Fruit fly (Drosophila melanogaster) whole organism, prepupa: ENCODE data around the gene CG31793.
A peak's percentile ranks its signal among the peaks of the same experiment; 100 is the strongest.

ENCODE experiments used
- Blimp-1 ChIP-seq: fragments of 200-800 bp; sonication (Bioruptor generic); optimal IDR thresholded peaks from 3 replicates; lab custom pipeline; 2017; ENCODE audit warnings: missing biosample characterization, missing genetic modification characterization, mild to moderate bottlenecking, moderate library complexity, missing genetic modification reagents
- CG10631 ChIP-seq: fragments of 200-800 bp; sonication (Bioruptor generic); optimal IDR thresholded peaks from 2 replicates; lab custom pipeline; 2016; ENCODE audit warnings: missing biosample characterization, missing genetic modification characterization
- CG10669 ChIP-seq: fragments of 200-800 bp; sonication (Bioruptor generic); optimal IDR thresholded peaks from 3 replicates; lab custom pipeline; 2018; ENCODE audit warnings: missing biosample characterization, mild to moderate bottlenecking, missing genetic modification characterization, moderate library complexity
- CG11762 ChIP-seq: fragments of 200-800 bp; sonication (Bioruptor generic); optimal IDR thresholded peaks from 3 replicates; lab custom pipeline; 2016; ENCODE audit warnings: missing biosample characterization, missing genetic modification characterization; ENCODE audit not compliant: insufficient read depth
- CG11902 ChIP-seq: fragments of 200-800 bp; sonication (Bioruptor generic); optimal IDR thresholded peaks from 3 replicates; lab custom pipeline; 2016; ENCODE audit warnings: missing biosample characterization, missing genetic modification characterization
- CG15336 ChIP-seq: fragments of 200-800 bp; sonication (Bioruptor generic); IDR thresholded peaks from 2 replicates; pipeline ENCODE4 v1.3.6; 2022; ENCODE audit warnings: missing biosample characterization, missing genetic modification characterization
- CG1621 ChIP-seq: fragments of 200-800 bp; sonication (Bioruptor generic); optimal IDR thresholded peaks from 3 replicates; lab custom pipeline; 2018; ENCODE audit warnings: missing biosample characterization, mild to moderate bottlenecking, missing genetic modification characterization
- CG16779 ChIP-seq: fragments of 200-800 bp; sonication (Bioruptor generic); optimal IDR thresholded peaks from 3 replicates; lab custom pipeline; 2017; ENCODE audit warnings: missing biosample characterization, mild to moderate bottlenecking, missing genetic modification characterization
- CG3032 ChIP-seq: fragments of 200-800 bp; optimal IDR thresholded peaks from 2 replicates; lab custom pipeline; 2019; ENCODE audit warnings: missing biosample characterization, mild to moderate bottlenecking, missing genetic modification characterization, moderate library complexity
- CG31627 ChIP-seq: fragments of 200-800 bp; sonication (Bioruptor generic); optimal IDR thresholded peaks from 3 replicates; lab custom pipeline; 2016; ENCODE audit warnings: missing biosample characterization, missing genetic modification characterization
- CG32006 ChIP-seq: fragments of 200-800 bp; sonication (Bioruptor generic); optimal IDR thresholded peaks from 3 replicates; lab custom pipeline; 2017; ENCODE audit warnings: missing biosample characterization, mild to moderate bottlenecking, missing genetic modification characterization
- CG3919 ChIP-seq: fragments of 200-800 bp; sonication (Bioruptor generic); optimal IDR thresholded peaks from 3 replicates; lab custom pipeline; 2016; ENCODE audit warnings: missing biosample characterization, missing genetic modification characterization
- CG6163 ChIP-seq: fragments of 200-800 bp; sonication (Bioruptor generic); IDR thresholded peaks from 3 replicates; pipeline ENCODE4 v1.3.6; 2022; ENCODE audit warnings: missing biosample characterization, missing genetic modification characterization
- CG6276 ChIP-seq: fragments of 200-800 bp; sonication (Bioruptor generic); optimal IDR thresholded peaks from 2 replicates; lab custom pipeline; 2017; ENCODE audit warnings: missing biosample characterization, mild to moderate bottlenecking, missing genetic modification characterization
- CG6792 ChIP-seq: fragments of 200-800 bp; sonication (Bioruptor generic); optimal IDR thresholded peaks from 3 replicates; lab custom pipeline; 2016; ENCODE audit warnings: missing biosample characterization, missing genetic modification characterization
- CG7368 ChIP-seq: fragments of 200-800 bp; sonication (Bioruptor generic); optimal IDR thresholded peaks from 3 replicates; lab custom pipeline; 2016; ENCODE audit warnings: missing biosample characterization, missing genetic modification characterization
- CG8119 ChIP-seq: fragments of 200-800 bp; sonication (Bioruptor generic); IDR thresholded peaks from 3 replicates; pipeline ENCODE4 v1.3.6; 2022; ENCODE audit warnings: missing biosample characterization, missing genetic modification characterization
- CG8319 ChIP-seq: fragments of 200-800 bp; sonication (Bioruptor generic); optimal IDR thresholded peaks from 3 replicates; lab custom pipeline; 2016; ENCODE audit warnings: missing biosample characterization, missing genetic modification characterization
- CG8632 ChIP-seq: fragments of 200-800 bp; sonication (Bioruptor generic); optimal IDR thresholded peaks from 3 replicates; lab custom pipeline; 2016; ENCODE audit warnings: missing biosample characterization, missing genetic modification characterization
- CG9139 ChIP-seq: fragments of 200-800 bp; sonication (Bioruptor generic); optimal IDR thresholded peaks from 3 replicates; lab custom pipeline; 2017; ENCODE audit warnings: missing biosample characterization, mild to moderate bottlenecking, missing genetic modification characterization
- Eip75B ChIP-seq: fragments of 200-800 bp; sonication (Bioruptor generic); optimal IDR thresholded peaks from 3 replicates; lab custom pipeline; 2016; ENCODE audit warnings: missing biosample characterization, missing genetic modification characterization
- Eip78C ChIP-seq: fragments of 200-800 bp; sonication (Bioruptor generic); peaks from one replicate; lab custom pipeline; 2016; ENCODE audit warnings: missing biosample characterization, missing genetic modification characterization
- Ets96B ChIP-seq: fragments of 200-800 bp; optimal IDR thresholded peaks from 2 replicates; lab custom pipeline; 2019; ENCODE audit warnings: missing biosample characterization, mild to moderate bottlenecking, missing genetic modification characterization, moderate library complexity
- Gug ChIP-seq: fragments of 200-800 bp; sonication (Bioruptor generic); IDR thresholded peaks from 2 replicates; pipeline ENCODE4 v1.3.6; 2022; ENCODE audit warnings: missing biosample characterization, missing genetic modification characterization
- Hr38 ChIP-seq: sonication (Bioruptor generic); optimal IDR thresholded peaks from 2 replicates; lab custom pipeline; 2016; ENCODE audit warnings: missing biosample characterization, missing genetic modification characterization
- Hr39 ChIP-seq: fragments of 200-800 bp; sonication (Bioruptor generic); optimal IDR thresholded peaks from 2 replicates; lab custom pipeline; 2016; ENCODE audit warnings: missing biosample characterization, missing genetic modification characterization
- Hr4 ChIP-seq: fragments of 200-800 bp; sonication (Bioruptor generic); optimal IDR thresholded peaks from 3 replicates; lab custom pipeline; 2016; ENCODE audit warnings: missing biosample characterization, missing genetic modification characterization
- Lpt ChIP-seq: fragments of 200-800 bp; sonication (Bioruptor generic); optimal IDR thresholded peaks from 3 replicates; lab custom pipeline; 2016; ENCODE audit warnings: missing biosample characterization, missing genetic modification characterization
- Met ChIP-seq: fragments of 200-800 bp; sonication (Bioruptor generic); optimal IDR thresholded peaks from 3 replicates; lab custom pipeline; 2016; ENCODE audit warnings: missing biosample characterization, missing genetic modification characterization
- OdsH ChIP-seq: fragments of 200-800 bp; sonication (Bioruptor generic); optimal IDR thresholded peaks from 3 replicates; lab custom pipeline; 2016; ENCODE audit warnings: missing biosample characterization, missing genetic modification characterization
- Smox ChIP-seq: fragments of 200-800 bp; sonication (Bioruptor generic); optimal IDR thresholded peaks from 3 replicates; lab custom pipeline; 2016; ENCODE audit warnings: missing biosample characterization, missing genetic modification characterization
- Sox14 ChIP-seq: fragments of 200-800 bp; sonication (Bioruptor generic); optimal IDR thresholded peaks from 3 replicates; lab custom pipeline; 2016; ENCODE audit warnings: missing biosample characterization, missing genetic modification characterization
- Sox15 ChIP-seq: fragments of 200-800 bp; sonication (Bioruptor generic); optimal IDR thresholded peaks from 3 replicates; lab custom pipeline; 2016; ENCODE audit warnings: missing biosample characterization, missing genetic modification characterization
- achi ChIP-seq: fragments of 200-800 bp; sonication (Bioruptor generic); optimal IDR thresholded peaks from 3 replicates; lab custom pipeline; 2016; ENCODE audit warnings: missing biosample characterization, missing genetic modification characterization
- acj6 ChIP-seq: fragments of 200-800 bp; sonication (Bioruptor generic); optimal IDR thresholded peaks from 3 replicates; lab custom pipeline; 2016; ENCODE audit warnings: missing biosample characterization, missing genetic modification characterization
- cyc ChIP-seq: fragments of 200-800 bp; sonication (Bioruptor generic); optimal IDR thresholded peaks from 3 replicates; lab custom pipeline; 2016; ENCODE audit warnings: missing biosample characterization, missing genetic modification characterization
- dac ChIP-seq: fragments of 200-800 bp; sonication (Bioruptor generic); optimal IDR thresholded peaks from 2 replicates; lab custom pipeline; 2017; ENCODE audit warnings: missing biosample characterization, mild to moderate bottlenecking, missing genetic modification characterization
- dsx ChIP-seq: fragments of 200-800 bp; optimal IDR thresholded peaks from 3 replicates; lab custom pipeline; 2019; ENCODE audit warnings: missing biosample characterization, mild to moderate bottlenecking, missing genetic modification characterization, moderate library complexity; ENCODE audit not compliant: poor library complexity, severe bottlenecking
- eg ChIP-seq: fragments of 200-800 bp; sonication (Bioruptor generic); IDR thresholded peaks from 3 replicates; pipeline ENCODE4 v1.3.6; 2022; ENCODE audit warnings: missing biosample characterization, missing genetic modification characterization
- esn ChIP-seq: fragments of 200-800 bp; sonication (Bioruptor generic); optimal IDR thresholded peaks from 2 replicates; lab custom pipeline; 2016; ENCODE audit warnings: missing biosample characterization, mild to moderate bottlenecking, missing genetic modification characterization, moderate library complexity
- fd59A ChIP-seq: fragments of 200-800 bp; sonication (Bioruptor generic); optimal IDR thresholded peaks from 2 replicates; lab custom pipeline; 2017; ENCODE audit warnings: missing biosample characterization, mild to moderate bottlenecking, missing genetic modification characterization, missing genetic modification reagents
- fd85E ChIP-seq: fragments of 200-800 bp; sonication (Bioruptor generic); optimal IDR thresholded peaks from 3 replicates; lab custom pipeline; 2016; ENCODE audit warnings: missing biosample characterization, missing genetic modification characterization
- fkh ChIP-seq: fragments of 200-800 bp; sonication (Bioruptor generic); optimal IDR thresholded peaks from 3 replicates; lab custom pipeline; 2017; ENCODE audit warnings: missing biosample characterization, mild to moderate bottlenecking, missing genetic modification characterization, moderate library complexity
- lz ChIP-seq: fragments of 200-800 bp; sonication (Bioruptor generic); optimal IDR thresholded peaks from 3 replicates; lab custom pipeline; 2016; ENCODE audit warnings: missing biosample characterization, missing genetic modification characterization
- net ChIP-seq: fragments of 200-800 bp; sonication (Bioruptor generic); optimal IDR thresholded peaks from 3 replicates; lab custom pipeline; 2016; ENCODE audit warnings: missing biosample characterization, missing genetic modification characterization
- salr ChIP-seq, 2 experiments: fragments of 200-800 bp; sonication (Bioruptor generic); optimal IDR thresholded peaks; 3 replicates each; lab custom pipeline; 2016 to 2018; ENCODE audit warnings: missing biosample characterization in 2 of 2, missing genetic modification characterization in 2 of 2, mild to moderate bottlenecking in 1 of 2
- spab ChIP-seq: fragments of 200-800 bp; sonication (Bioruptor generic); optimal IDR thresholded peaks from 2 replicates; lab custom pipeline; 2017; ENCODE audit warnings: missing biosample characterization, mild to moderate bottlenecking, missing genetic modification characterization, missing genetic modification reagents
- ss ChIP-seq, 2 experiments: fragments of 200-800 bp; sonication (Bioruptor generic); optimal IDR thresholded peaks; 2 replicates in 1 of 2; 3 replicates in 1 of 2; lab custom pipeline; 2017 to 2018; ENCODE audit warnings: mild to moderate bottlenecking in 2 of 2, missing biosample characterization in 2 of 2, missing genetic modification characterization in 2 of 2, moderate library complexity in 1 of 2
- svp ChIP-seq: fragments of 200-800 bp; sonication (Bioruptor generic); peaks from one replicate; lab custom pipeline; 2016; ENCODE audit warnings: missing biosample characterization, missing genetic modification characterization
- topi ChIP-seq: fragments of 200-800 bp; sonication (Bioruptor generic); optimal IDR thresholded peaks from 3 replicates; lab custom pipeline; 2016; ENCODE audit warnings: missing biosample characterization, missing genetic modification characterization
- vri ChIP-seq: fragments of 200-800 bp; sonication (Bioruptor generic); optimal IDR thresholded peaks from 3 replicates; lab custom pipeline; 2016; ENCODE audit warnings: missing biosample characterization, mild to moderate bottlenecking, missing genetic modification characterization

The CG31793 gene

dm6 chr2L:19023972-19024743 lies 21.0 kb downstream of the CG31793 start:
- TF ChIP-seq fd85E (GFP tag; lab: Kevin White, UChicago) (no peak), CG6792 (GFP tag; lab: Kevin White, UChicago) (peak; percentile 54), Ets96B (tag; lab: Kevin White, UChicago) (peak; percentile 77), Sox15 (peak; percentile 42), Smox (peak; percentile 57), spab (GFP tag; lab: Kevin White, UChicago) (peak; percentile 71), achi (GFP tag; lab: Kevin White, UChicago) (peak; percentile 57), topi (GFP tag; lab: Kevin White, UChicago) (peak; percentile 51), CG6276 (GFP tag; lab: Kevin White, UChicago) (peak; percentile 32), CG8632 (GFP tag; lab: Kevin White, UChicago) (peak; percentile 62), Sox14 (peak; percentile 39), esn (GFP tag; lab: Kevin White, UChicago) (peak; percentile 62), CG6163 (GFP tag; lab: Robert Waterston, UW) (no peak), CG10669 (peak; percentile 77), Eip78C (GFP tag; lab: Kevin White, UChicago) (peak; percentile 90), CG31627 (GFP tag; lab: Kevin White, UChicago) (peak; percentile 42), Hr4 (GFP tag; lab: Kevin White, UChicago) (peak; percentile 48), Lpt (GFP tag; lab: Kevin White, UChicago) (no peak), CG3032 (tag; lab: Kevin White, UChicago) (peak; percentile 81), CG32006 (GFP tag; lab: Kevin White, UChicago) (peak; percentile 70), CG7368 (GFP tag; lab: Kevin White, UChicago) (no peak), Hr38 (no peak), lz (GFP tag; lab: Kevin White, UChicago) (peak; percentile 52), svp (GFP tag; lab: Kevin White, UChicago) (peak; percentile 66), Gug (no peak), Blimp-1 (GFP tag; lab: Kevin White, UChicago) (peak; percentile 30), CG9139 (GFP tag; lab: Kevin White, UChicago) (peak; percentile 55), OdsH (GFP tag; lab: Kevin White, UChicago) (peak; percentile 61), cyc (GFP tag; lab: Kevin White, UChicago) (peak; percentile 28), CG3919 (GFP tag; lab: Kevin White, UChicago) (peak; percentile 54), CG11902 (GFP tag; lab: Kevin White, UChicago) (peak; percentile 29), acj6 (peak; percentile 56), dac (GFP tag; lab: Kevin White, UChicago) (no peak), fd59A (GFP tag; lab: Kevin White, UChicago) (peak; percentile 49), ss (GFP tag; optimal IDR thresholded peaks at IDR 0.05; lab: Kevin White, UChicago) (peak; percentile 27 to 71), vri (GFP tag; lab: Kevin White, UChicago) (peak; percentile 4), net (peak; percentile 33), CG11762 (GFP tag; lab: Kevin White, UChicago) (peak; percentile 8), CG16779 (tag; lab: Kevin White, UChicago) (peak; percentile 10), CG8319 (GFP tag; lab: Kevin White, UChicago) (peak; percentile 37), CG1621 (tag; lab: Kevin White, UChicago) (peak; percentile 61), Met (GFP tag; lab: Kevin White, UChicago) (peak; percentile 55), dsx (GFP tag; lab: Kevin White, UChicago) (peak; percentile 69), Hr39 (GFP tag; lab: Kevin White, UChicago) (peak; percentile 34), CG10631 (peak; percentile 47), fkh (GFP tag; lab: Kevin White, UChicago) (no peak), Eip75B (GFP tag; lab: Kevin White, UChicago) (peak; percentile 53), salr (GFP tag; optimal IDR thresholded peaks at IDR 0.05; lab: Kevin White, UChicago) (peak; percentile 31 to 39), CG8119 (peak; percentile 57; the same call in 2 of the 3 replicates), CG15336 (no peak), eg (GFP tag; lab: Robert Waterston, UW) (no peak)
